Worm (Caenorhabditis elegans): ENCODE results near the gene F38B2.3.

F38B2.3 gene

ce11 chrX:11252429-11252828 lies 33.7 kb downstream of the F38B2.3 start (continued):
- TF ChIP-seq T20F7.1 (GFP tag; optimal IDR thresholded peaks at IDR 0.05) (peak; percentile 1), madf-5 (GFP tag; IDR thresholded peaks at IDR 0.05) (0 out of 4 replicates have a peak, but pooled peaks of 1 of the 2 experiments have one; percentile 22), ceh-28 (tag; optimal IDR thresholded peaks at IDR 0.05) (no peak)

- no peak for TF ChIP-seq daf-16 (GFP tag; optimal IDR thresholded peaks at IDR 0.05)
- peak; percentile 40 for TF ChIP-seq daf-16 (tag; optimal IDR thresholded peaks at IDR 0.05)
- peak; percentile 13 for TF ChIP-seq nhr-28 (tag; optimal IDR thresholded peaks at IDR 0.05)
- TF ChIP-seq Y75B8A.6 (GFP tag; IDR thresholded peaks at IDR 0.05), result no peak
- TF ChIP-seq skn-1 (tag; optimal IDR thresholded peaks at IDR 0.05), result no peak
- TF ChIP-seq ceh-20 (GFP tag; IDR thresholded peaks at IDR 0.05), result no peak
- no peak for TF ChIP-seq ZK546.5 (tag; optimal IDR thresholded peaks at IDR 0.05)
- TF ChIP-seq nhr-48 (tag; optimal IDR thresholded peaks at IDR 0.05), result no peak
- TF ChIP-seq pqm-1 (tag; optimal IDR thresholded peaks at IDR 0.05), result peak; percentile 82
- no peak for TF ChIP-seq tra-1 (GFP tag; IDR thresholded peaks at IDR 0.05)
- no peak for TF ChIP-seq ceh-82 (tag; optimal IDR thresholded peaks at IDR 0.05)
- no peak for TF ChIP-seq set-16 (GFP tag; IDR thresholded peaks at IDR 0.05)
- peak; percentile 52; the same call in 1 of the 2 replicates for TF ChIP-seq dmd-6 (GFP tag; IDR thresholded peaks at IDR 0.05)
- TF ChIP-seq pha-4 (GFP tag; IDR thresholded peaks at IDR 0.05), result no peak
- no peak for TF ChIP-seq pha-4 (tag; optimal IDR thresholded peaks at IDR 0.05)
- 0 out of 2 replicates have a peak, but pooled peaks have one; percentile 23 for TF ChIP-seq php-3 (GFP tag; IDR thresholded peaks at IDR 0.05)
Observed at ce11 chrX:11251928-11252327, 34.2 kb downstream of the F38B2.3 start.

ce11 chrX:11250983-11251382 lies 35.2 kb downstream of the F38B2.3 start:
- peak; percentile 13 for TF ChIP-seq pqm-1 (tag; optimal IDR thresholded peaks at IDR 0.05)
- TF ChIP-seq daf-16 (GFP tag; optimal IDR thresholded peaks at IDR 0.05), result no peak
- TF ChIP-seq daf-16 (tag; optimal IDR thresholded peaks at IDR 0.05), result peak; percentile 40
- TF ChIP-seq nhr-28 (tag; optimal IDR thresholded peaks at IDR 0.05), result peak; percentile 30
- TF ChIP-seq lin-29 (GFP tag; IDR thresholded peaks at IDR 0.05), result no peak

ce11 chrX:11249392-11249791 lies 36.8 kb downstream of the F38B2.3 start:
- TF ChIP-seq mdt-29 (GFP tag; IDR thresholded peaks at IDR 0.05) (no peak), aha-1 (tag) (peak; percentile 3), mdl-1 (tag; optimal IDR thresholded peaks at IDR 0.05) (peak in 1 of 2 experiments; percentile 36)

- TF ChIP-seq hmg-1.1 (GFP tag; IDR thresholded peaks at IDR 0.05) (no peak), hlh-30 (tag; optimal IDR thresholded peaks at IDR 0.05; ENCODE audit: insufficient read depth) (peak; percentile 79), lin-15B (tag; optimal IDR thresholded peaks at IDR 0.05) (no peak), zfp-3 (GFP tag; conservative IDR thresholded peaks at IDR 0.05) (no peak), mdl-1 (tag; optimal IDR thresholded peaks at IDR 0.05) (peak; percentile 31 to 46), jun-1 (tag; optimal IDR thresholded peaks at IDR 0.05) (no peak), aha-1 (tag) (peak; percentile 37), zip-2 (tag; optimal IDR thresholded peaks at IDR 0.05) (no peak), madf-9 (GFP tag; conservative IDR thresholded peaks at IDR 0.05) (peak; percentile 87), Y48G9A.11 (GFP tag; IDR thresholded peaks at IDR 0.05) (no peak), ztf-11 (tag; optimal IDR thresholded peaks at IDR 0.05) (no peak), ctbp-1 (GFP tag; IDR thresholded peaks at IDR 0.05) (no peak), unc-130 (GFP tag; optimal IDR thresholded peaks at IDR 0.05) (no peak), saeg-2 (GFP tag; IDR thresholded peaks at IDR 0.05) (no peak), mxl-3 (GFP tag; optimal IDR thresholded peaks at IDR 0.05) (peak; percentile 67), nhr-28 (tag; optimal IDR thresholded peaks at IDR 0.05) (peak; percentile 55), nhr-48 (tag; optimal IDR thresholded peaks at IDR 0.05) (peak; percentile 76), lin-29 (GFP tag; IDR thresholded peaks at IDR 0.05) (0 out of 2 replicates have a peak, but pooled peaks have one; percentile 30), hlh-11 (tag; optimal IDR thresholded peaks at IDR 0.05) (peak; percentile 88)
Observed at ce11 chrX:11248083-11248482, 38.1 kb downstream of the F38B2.3 start.

Measured in whole organism, L4 larva.